Comparison of ENCODE assay signal across 2 fruit fly cellular contexts in the genomic region with DNA sequence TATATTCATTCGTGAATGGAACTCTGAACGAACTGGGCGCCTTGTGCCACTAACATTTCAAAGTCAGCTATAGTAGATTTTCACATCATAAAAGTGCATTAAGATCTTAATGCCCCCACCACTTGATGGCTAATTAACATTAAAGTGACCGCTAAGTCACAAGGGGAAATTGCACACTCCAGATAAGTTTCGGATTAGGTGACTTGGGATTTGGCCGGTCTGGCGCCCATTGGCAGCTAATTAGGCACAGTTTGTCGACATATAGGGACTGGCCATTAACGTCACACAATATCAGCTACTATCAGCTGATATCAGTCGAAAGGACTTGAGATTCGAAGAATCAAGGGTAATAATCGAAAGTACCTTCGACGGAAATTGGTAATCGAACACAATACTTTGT.
A peak's percentile ranks its signal among the peaks of the same experiment; 100 is the strongest.
TF ChIP-seq lines count a peak whose summit lies in the region.

No protein-coding gene starts in this region.

TF ChIP-seq in whole organism, adult, 20 proteins besides CTCF, POLR2A, EP300 and RAD21:
- TF ChIP-seq toe (GFP tag; optimal IDR thresholded peaks at IDR 0.05; lab: Kevin White, UChicago) (no peak), CG33017 (tag; optimal IDR thresholded peaks at IDR 0.05; lab: Kevin White, UChicago) (no peak), ovo (GFP tag; optimal IDR thresholded peaks at IDR 0.05; lab: Kevin White, UChicago) (no peak), Hr96 (GFP tag; optimal IDR thresholded peaks at IDR 0.05; lab: Kevin White, UChicago) (no peak), tj (GFP tag; optimal IDR thresholded peaks at IDR 0.05; lab: Kevin White, UChicago) (no peak), Crg-1 (GFP tag; optimal IDR thresholded peaks at IDR 0.05; lab: Kevin White, UChicago) (no peak), pad (GFP tag; optimal IDR thresholded peaks at IDR 0.05; lab: Kevin White, UChicago) (no peak), cic (GFP tag; optimal IDR thresholded peaks at IDR 0.05; lab: Kevin White, UChicago) (peak; percentile 60)

TF ChIP-seq in whole organism, wandering third instar larva, 38 proteins besides CTCF, POLR2A, EP300 and RAD21:
- TF ChIP-seq Vsx2 (GFP tag; optimal IDR thresholded peaks at IDR 0.05; lab: Kevin White, UChicago; ENCODE audit: partially characterized antibody) = peak; percentile 90
- TF ChIP-seq dsf (GFP tag; optimal IDR thresholded peaks at IDR 0.05; lab: Kevin White, UChicago; ENCODE audit: borderline replicate concordance) = no peak
